Worm (Caenorhabditis elegans) whole organism, L4 larva: ENCODE measurements around the gene T24A6.20.

ENCODE experiments used
- F10B5.3 ChIP-seq: sonication (generic microtip); optimal IDR thresholded peaks from 2 replicates; lab custom pipeline; 2016; ENCODE audit warnings: mild to moderate bottlenecking, missing genetic modification characterization, missing compliant biosample characterization
- F26F4.8 ChIP-seq: fragments of 200-800 bp; sonication (Bioruptor generic); conservative IDR thresholded peaks from 2 replicates; pipeline ENCODE4 v1.3.6; 2022; ENCODE audit warnings: missing genetic modification characterization, missing compliant biosample characterization
- F44E2.7 ChIP-seq: fragments of 200-800 bp; sonication (Bioruptor generic); IDR thresholded peaks from 2 replicates; pipeline ENCODE4 v2.1.2; 2022; ENCODE audit warnings: missing genetic modification characterization, missing compliant biosample characterization
- F49E8.2 ChIP-seq: sonication (generic microtip); optimal IDR thresholded peaks from 2 replicates; lab custom pipeline; 2016; ENCODE audit warnings: missing compliant biosample characterization, mild to moderate bottlenecking, missing genetic modification characterization, borderline replicate concordance
- R02D3.7 ChIP-seq: fragments of 150-350 bp; sonication (generic microtip); optimal IDR thresholded peaks from 3 replicates; lab custom pipeline; 2014; ENCODE audit warnings: missing biosample characterization, missing genetic modification characterization
- T20F7.1 ChIP-seq: fragments of 200-800 bp; sonication (Bioruptor generic); optimal IDR thresholded peaks from 2 replicates; lab custom pipeline; 2018; ENCODE audit warnings: mild to moderate bottlenecking, missing genetic modification characterization, missing compliant biosample characterization
- Y105C5A.15 ChIP-seq: fragments of 200-800 bp; sonication (Bioruptor generic); IDR thresholded peaks from 2 replicates; pipeline ENCODE4 v1.3.6; 2022; ENCODE audit warnings: missing genetic modification characterization, missing compliant biosample characterization
- Y48G9A.11 ChIP-seq: fragments of 200-800 bp; sonication (Bioruptor generic); IDR thresholded peaks from 2 replicates; pipeline ENCODE4 v1.3.6; 2022; ENCODE audit warnings: missing genetic modification reagents, missing genetic modification characterization, missing compliant biosample characterization
- Y5F2A.4 ChIP-seq: fragments of 200-800 bp; sonication (Bioruptor generic); optimal IDR thresholded peaks from 2 replicates; lab custom pipeline; 2018; ENCODE audit warnings: mild to moderate bottlenecking, missing genetic modification characterization, missing compliant biosample characterization
- ZK337.2 ChIP-seq: fragments of 200-800 bp; sonication (Bioruptor generic); IDR thresholded peaks from 2 replicates; pipeline ENCODE4 v1.3.6; 2022; ENCODE audit warnings: missing genetic modification reagents, missing genetic modification characterization, missing compliant biosample characterization
- aha-1 ChIP-seq: fragments of 150-350 bp; peaks from one replicate; lab custom pipeline; 2014; ENCODE audit warnings: missing biosample characterization, missing genetic modification characterization
- arid-1 ChIP-seq: fragments of 200-800 bp; sonication (Bioruptor generic); conservative IDR thresholded peaks from 2 replicates; pipeline ENCODE4 v1.3.6; 2022; ENCODE audit warnings: missing genetic modification reagents, missing genetic modification characterization, missing compliant biosample characterization
- attf-4 ChIP-seq: sonication (generic microtip); optimal IDR thresholded peaks from 3 replicates; lab custom pipeline; 2017; ENCODE audit warnings: missing biosample characterization, missing genetic modification characterization
- ceh-20 ChIP-seq: fragments of 200-800 bp; sonication (Bioruptor generic); IDR thresholded peaks from 2 replicates; pipeline ENCODE4 v1.3.6; 2022; ENCODE audit warnings: missing genetic modification reagents, missing genetic modification characterization, missing compliant biosample characterization
- ceh-44 ChIP-seq: fragments of 200-800 bp; sonication (Bioruptor generic); IDR thresholded peaks from 2 replicates; pipeline ENCODE4 v1.3.6; 2022; ENCODE audit warnings: missing genetic modification reagents, missing genetic modification characterization, missing compliant biosample characterization
- cey-2 ChIP-seq: sonication (generic microtip); optimal IDR thresholded peaks from 3 replicates; lab custom pipeline; 2017; ENCODE audit warnings: missing genetic modification characterization, mild to moderate bottlenecking, missing compliant biosample characterization, antibody characterized with exemption, borderline replicate concordance; ENCODE audit not compliant: insufficient read depth
- ctbp-1 ChIP-seq: fragments of 200-800 bp; sonication (Bioruptor generic); IDR thresholded peaks from 2 replicates; pipeline ENCODE4 v1.3.6; 2022; ENCODE audit warnings: missing genetic modification reagents, missing genetic modification characterization, missing compliant biosample characterization
- daf-8 ChIP-seq: fragments of 200-800 bp; sonication (Bioruptor generic); IDR thresholded peaks from 2 replicates; pipeline ENCODE4 v1.3.6; 2022; ENCODE audit warnings: missing genetic modification characterization, missing compliant biosample characterization
- dmd-6 ChIP-seq: fragments of 200-800 bp; sonication (Bioruptor generic); IDR thresholded peaks from 2 replicates; pipeline ENCODE4 v1.3.6; 2022; ENCODE audit warnings: missing genetic modification reagents, missing genetic modification characterization, missing compliant biosample characterization
- dmd-8 ChIP-seq: fragments of 200-800 bp; sonication (Bioruptor generic); IDR thresholded peaks from 2 replicates; pipeline ENCODE4 v1.3.6; 2022; ENCODE audit warnings: missing genetic modification characterization, missing compliant biosample characterization
- duxl-1 ChIP-seq: sonication (generic microtip); optimal IDR thresholded peaks from 2 replicates; lab custom pipeline; 2016; ENCODE audit warnings: mild to moderate bottlenecking, missing genetic modification characterization, moderate library complexity, missing compliant biosample characterization; ENCODE audit not compliant: poor library complexity
- fkh-10 ChIP-seq: fragments of 150-350 bp; optimal IDR thresholded peaks from 2 replicates; lab custom pipeline; 2014; ENCODE audit warnings: missing biosample characterization, missing genetic modification reagents, missing genetic modification characterization
- fos-1 ChIP-seq: fragments of 150-350 bp; optimal IDR thresholded peaks from 2 replicates; lab custom pipeline; 2014; ENCODE audit warnings: missing biosample characterization, missing genetic modification characterization
- hmg-1.1 ChIP-seq: fragments of 200-800 bp; sonication (Bioruptor generic); IDR thresholded peaks from 2 replicates; pipeline ENCODE4 v1.3.6; 2022; ENCODE audit warnings: missing genetic modification reagents, missing genetic modification characterization, missing compliant biosample characterization
- jun-1 ChIP-seq: fragments of 150-350 bp; optimal IDR thresholded peaks from 2 replicates; lab custom pipeline; 2014; ENCODE audit warnings: missing biosample characterization, missing genetic modification reagents, missing genetic modification characterization
- lim-7 ChIP-seq: fragments of 200-800 bp; sonication (Bioruptor generic); IDR thresholded peaks from 2 replicates; pipeline ENCODE4 v1.3.6; 2022; ENCODE audit warnings: missing genetic modification characterization, missing compliant biosample characterization
- lin-13 ChIP-seq: fragments of 150-350 bp; optimal IDR thresholded peaks from 2 replicates; lab custom pipeline; 2014; ENCODE audit warnings: missing biosample characterization, missing genetic modification reagents, missing genetic modification characterization
- lin-15B ChIP-seq: fragments of 150-350 bp; sonication (generic microtip); optimal IDR thresholded peaks from 3 replicates; lab custom pipeline; 2014; ENCODE audit warnings: missing biosample characterization, missing genetic modification characterization
- lin-38 ChIP-seq: fragments of 200-800 bp; sonication (Bioruptor generic); IDR thresholded peaks from 2 replicates; pipeline ENCODE4 v1.3.6; 2022; ENCODE audit warnings: missing genetic modification reagents, missing genetic modification characterization, missing compliant biosample characterization
- lin-39 ChIP-seq: fragments of 150-350 bp; optimal IDR thresholded peaks from 2 replicates; lab custom pipeline; 2014; ENCODE audit warnings: missing biosample characterization, missing genetic modification reagents, missing genetic modification characterization
- madf-9 ChIP-seq: fragments of 200-800 bp; sonication (Bioruptor generic); conservative IDR thresholded peaks from 2 replicates; pipeline ENCODE4 v1.3.6; 2022; ENCODE audit warnings: missing genetic modification reagents, missing genetic modification characterization, missing compliant biosample characterization
- mxl-2 ChIP-seq: fragments of 200-800 bp; sonication (Bioruptor generic); conservative IDR thresholded peaks from 2 replicates; pipeline ENCODE4 v1.3.6; 2022; ENCODE audit warnings: missing genetic modification reagents, missing genetic modification characterization, missing compliant biosample characterization
- nhr-11 ChIP-seq: fragments of 150-350 bp; optimal IDR thresholded peaks from 2 replicates; lab custom pipeline; 2014; ENCODE audit warnings: missing biosample characterization, missing genetic modification characterization
- nhr-28 ChIP-seq: fragments of 150-350 bp; optimal IDR thresholded peaks from 2 replicates; lab custom pipeline; 2014; ENCODE audit warnings: missing biosample characterization, missing genetic modification characterization
- nhr-48 ChIP-seq: sonication (generic microtip); optimal IDR thresholded peaks from 2 replicates; lab custom pipeline; 2016; ENCODE audit warnings: mild to moderate bottlenecking, missing genetic modification characterization, missing compliant biosample characterization
- nhr-6 ChIP-seq: fragments of 150-350 bp; optimal IDR thresholded peaks from 2 replicates; lab custom pipeline; 2014; ENCODE audit warnings: missing biosample characterization, missing genetic modification characterization
- pqm-1 ChIP-seq: sonication (generic microtip); optimal IDR thresholded peaks from 2 replicates; lab custom pipeline; 2017; ENCODE audit warnings: missing biosample characterization, missing genetic modification characterization
- rbr-2 ChIP-seq: sonication (generic microtip); optimal IDR thresholded peaks from 2 replicates; lab custom pipeline; 2016; ENCODE audit warnings: missing genotype, missing genetic modification characterization, missing compliant biosample characterization
- saeg-2 ChIP-seq: fragments of 200-800 bp; sonication (Bioruptor generic); IDR thresholded peaks from 2 replicates; pipeline ENCODE4 v1.3.6; 2022; ENCODE audit warnings: missing genetic modification reagents, missing genetic modification characterization, missing compliant biosample characterization
- set-16 ChIP-seq: fragments of 200-800 bp; sonication (Bioruptor generic); IDR thresholded peaks from 2 replicates; pipeline ENCODE4 v1.3.6; 2022; ENCODE audit warnings: missing genetic modification reagents, missing genetic modification characterization, missing compliant biosample characterization
- spr-1 ChIP-seq: sonication (generic microtip); optimal IDR thresholded peaks from 2 replicates; lab custom pipeline; 2016; ENCODE audit warnings: mild to moderate bottlenecking, missing genetic modification characterization, missing compliant biosample characterization
- unc-130 ChIP-seq: sonication (generic microtip); optimal IDR thresholded peaks from 2 replicates; lab custom pipeline; 2016; ENCODE audit warnings: missing genetic modification reagents, missing genetic modification characterization, missing compliant biosample characterization
- vab-7 ChIP-seq: fragments of 200-800 bp; sonication (Bioruptor generic); IDR thresholded peaks from 2 replicates; pipeline ENCODE4 v1.3.6; 2022; ENCODE audit warnings: missing genetic modification reagents, missing genetic modification characterization, missing compliant biosample characterization
- zfp-2 ChIP-seq: sonication (generic microtip); optimal IDR thresholded peaks from 2 replicates; lab custom pipeline; 2016; ENCODE audit warnings: mild to moderate bottlenecking, missing genetic modification characterization, missing compliant biosample characterization
- ztf-11 ChIP-seq: fragments of 150-350 bp; optimal IDR thresholded peaks from 2 replicates; lab custom pipeline; 2014; ENCODE audit warnings: missing biosample characterization, missing genetic modification characterization

The T24A6.20 gene

DNA sequence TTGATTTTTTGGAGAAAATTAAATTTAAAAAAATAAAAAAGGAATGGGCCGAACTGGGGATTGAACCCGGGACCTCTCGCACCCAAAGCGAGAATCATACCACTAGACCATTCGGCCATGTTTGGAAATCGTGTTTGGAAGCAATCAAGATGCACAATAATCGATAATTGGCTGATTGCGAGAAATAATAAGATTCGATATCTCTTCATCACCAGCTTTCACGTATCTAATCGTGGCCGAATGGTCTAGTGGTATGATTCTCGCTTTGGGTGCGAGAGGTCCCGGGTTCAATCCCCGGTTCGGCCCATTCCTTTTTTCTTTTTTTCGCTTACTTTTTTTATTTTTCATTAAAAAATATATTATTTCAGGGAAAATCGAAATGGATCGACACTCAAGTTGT, 29.2 kb downstream of the T24A6.20 start (continued):
- TF ChIP-seq Y48G9A.11 (GFP tag; lab: Robert Waterston, UW) = peak; percentile 70; the same call in 1 of the 2 replicates
- TF ChIP-seq hmg-1.1 (GFP tag; lab: Robert Waterston, UW) = no peak
- peak; percentile 39; the same call in 1 of the 2 replicates for TF ChIP-seq ceh-44
- TF ChIP-seq dmd-6 (GFP tag; lab: Robert Waterston, UW) = peak; percentile 8; the same call in 1 of the 2 replicates
- TF ChIP-seq Y5F2A.4 = no peak
- TF ChIP-seq lin-13 (GFP tag; lab: Kevin White, UChicago) = peak; percentile 31
- 0 out of 2 replicates have a peak, but pooled peaks have one; percentile 16 for TF ChIP-seq ZK337.2 (GFP tag; lab: Robert Waterston, UW)
- peak; percentile 68; the same call in 1 of the 2 replicates for TF ChIP-seq arid-1 (GFP tag; lab: Robert Waterston, UW)
- TF ChIP-seq lin-38 (GFP tag; lab: Robert Waterston, UW) = peak; percentile 70; the same call in 1 of the 2 replicates
- TF ChIP-seq spr-1 (tag; lab: Kevin White, UChicago) = no peak
- 0 out of 2 replicates have a peak, but pooled peaks have one; percentile 37 for TF ChIP-seq dmd-8 (GFP tag; lab: Robert Waterston, UW)
- TF ChIP-seq lin-15B (tag; lab: Kevin White, UChicago) = no peak
- TF ChIP-seq lim-7 (GFP tag; lab: Robert Waterston, UW) = peak; percentile 80
- TF ChIP-seq F26F4.8 (GFP tag; lab: Robert Waterston, UW) = peak; percentile 76
- peak; percentile 25 for TF ChIP-seq duxl-1 (tag; lab: Kevin White, UChicago)
- TF ChIP-seq lin-39 (tag; lab: Kevin White, UChicago) = no peak
- TF ChIP-seq nhr-48 (tag; lab: Kevin White, UChicago) = peak; percentile 20
- no peak for TF ChIP-seq pqm-1 (tag; lab: Kevin White, UChicago)

DNA sequence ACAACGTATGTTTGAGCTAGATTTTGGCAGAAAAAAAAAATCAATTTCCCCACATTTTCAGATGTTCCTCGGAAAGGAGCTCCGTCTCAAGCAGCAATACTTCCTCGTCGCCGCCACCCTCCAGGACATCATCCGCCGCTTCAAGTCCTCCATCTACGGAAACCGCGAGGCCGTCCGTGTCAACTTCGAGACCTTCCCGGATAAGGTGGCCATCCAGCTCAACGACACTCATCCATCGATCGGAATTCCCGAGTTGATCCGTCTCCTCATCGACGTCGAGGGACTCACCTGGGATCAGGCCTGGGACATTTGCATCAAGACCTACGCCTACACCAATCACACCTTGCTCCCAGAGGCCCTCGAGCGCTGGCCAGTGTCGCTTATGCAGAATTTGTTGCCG, 29.7 kb downstream of the T24A6.20 start:
- TF ChIP-seq lin-13 (GFP tag; lab: Kevin White, UChicago) (no peak), vab-7 (no peak), set-16 (GFP tag; lab: Robert Waterston, UW) (peak; percentile 77), zfp-2 (tag; lab: Kevin White, UChicago) (no peak)

ce11 chrV:3583622-3584021, 30.7 kb downstream of the T24A6.20 start:
- no peak for TF ChIP-seq T20F7.1 (GFP tag; lab: Kevin White, UChicago)
- TF ChIP-seq R02D3.7 (tag; lab: Kevin White, UChicago) = no peak
- TF ChIP-seq aha-1 (tag; lab: Kevin White, UChicago) = peak; percentile 94
- 0 out of 2 replicates have a peak, but pooled peaks have one; percentile 19 for TF ChIP-seq set-16 (GFP tag; lab: Robert Waterston, UW)
- no peak for TF ChIP-seq ztf-11 (tag; lab: Kevin White, UChicago)
- no peak for TF ChIP-seq cey-2 (tag; lab: Kevin White, UChicago)
- no peak for TF ChIP-seq attf-4
- TF ChIP-seq saeg-2 (GFP tag; lab: Robert Waterston, UW) = no peak
- TF ChIP-seq Y5F2A.4 = no peak
- TF ChIP-seq ctbp-1 (GFP tag; lab: Robert Waterston, UW) = no peak
- TF ChIP-seq Y105C5A.15 (GFP tag; lab: Robert Waterston, UW) = no peak
- TF ChIP-seq nhr-28 (tag; lab: Kevin White, UChicago) = no peak
- TF ChIP-seq mxl-2 (GFP tag; lab: Robert Waterston, UW) = no peak

ce11 chrV:3585011-3585410, 32.1 kb downstream of the T24A6.20 start:
- no peak for TF ChIP-seq pqm-1 (tag; lab: Kevin White, UChicago)
- TF ChIP-seq daf-8 (GFP tag; lab: Robert Waterston, UW) = no peak
- TF ChIP-seq ZK337.2 (GFP tag; lab: Robert Waterston, UW) = 0 out of 2 replicates have a peak, but pooled peaks have one; percentile 14
- TF ChIP-seq T20F7.1 (GFP tag; lab: Kevin White, UChicago) = no peak
- TF ChIP-seq nhr-6 (tag; lab: Kevin White, UChicago) = no peak
- TF ChIP-seq nhr-28 (tag; lab: Kevin White, UChicago) = no peak
- no peak for TF ChIP-seq fkh-10 (GFP tag; lab: Kevin White, UChicago)
- TF ChIP-seq F26F4.8 (GFP tag; lab: Robert Waterston, UW) = no peak
- peak; percentile 88 for TF ChIP-seq F49E8.2 (tag; lab: Kevin White, UChicago)
- no peak for TF ChIP-seq lim-7 (GFP tag; lab: Robert Waterston, UW)
- no peak for TF ChIP-seq nhr-11 (tag; lab: Kevin White, UChicago)
- no peak for TF ChIP-seq ceh-20 (GFP tag; lab: Robert Waterston, UW)
- no peak for TF ChIP-seq fos-1 (tag; lab: Kevin White, UChicago)
- no peak for TF ChIP-seq F10B5.3 (tag; lab: Kevin White, UChicago)
- no peak for TF ChIP-seq madf-9 (GFP tag; lab: Robert Waterston, UW)
- no peak for TF ChIP-seq F44E2.7 (GFP tag; lab: Robert Waterston, UW)
- TF ChIP-seq jun-1 (tag; lab: Kevin White, UChicago) = no peak
- peak; percentile 54 for TF ChIP-seq unc-130 (GFP tag; lab: Kevin White, UChicago)
- no peak for TF ChIP-seq rbr-2 (tag; lab: Kevin White, UChicago)
